Fruit fly (Drosophila melanogaster): ENCODE results near the gene CG4218.

dm6 chr2L:14499497-14499896 is 49.4 kb downstream of the CG4218 start:
- no peak for TF ChIP-seq CG8478 (optimal IDR thresholded peaks at IDR 0.05)
- TF ChIP-seq CTCF (optimal IDR thresholded peaks at IDR 0.05) = no peak

Data from S2 (cell line).